Worm (Caenorhabditis elegans) whole organism, L4 larva: ENCODE measurements around the gene usp-14.

ENCODE experiments used
- F49E8.2 ChIP-seq: sonication (generic microtip); optimal IDR thresholded peaks from 2 replicates; lab custom pipeline; 2016; ENCODE audit warnings: missing compliant biosample characterization, mild to moderate bottlenecking, missing genetic modification characterization, borderline replicate concordance
- T26A8.4 ChIP-seq: fragments of 200-800 bp; sonication (Bioruptor generic); IDR thresholded peaks from 2 replicates; pipeline ENCODE4 v1.3.6; 2022; ENCODE audit warnings: missing genetic modification characterization, missing compliant biosample characterization
- Y48G9A.11 ChIP-seq: fragments of 200-800 bp; sonication (Bioruptor generic); IDR thresholded peaks from 2 replicates; pipeline ENCODE4 v1.3.6; 2022; ENCODE audit warnings: missing genetic modification reagents, missing genetic modification characterization, missing compliant biosample characterization
- ZK337.2 ChIP-seq: fragments of 200-800 bp; sonication (Bioruptor generic); IDR thresholded peaks from 2 replicates; pipeline ENCODE4 v1.3.6; 2022; ENCODE audit warnings: missing genetic modification reagents, missing genetic modification characterization, missing compliant biosample characterization
- ZK546.5 ChIP-seq, 2 experiments: sonication (generic microtip); optimal IDR thresholded peaks; 2 replicates each; lab custom pipeline; 2017; ENCODE audit warnings: missing biosample characterization in 2 of 2, missing genetic modification characterization in 2 of 2
- aha-1 ChIP-seq: fragments of 150-350 bp; peaks from one replicate; lab custom pipeline; 2014; ENCODE audit warnings: missing biosample characterization, missing genetic modification characterization
- aly-2 ChIP-seq: sonication (generic microtip); optimal IDR thresholded peaks from 2 replicates; lab custom pipeline; 2018; ENCODE audit warnings: missing biosample characterization, missing genetic modification characterization
- ceh-44 ChIP-seq: fragments of 200-800 bp; sonication (Bioruptor generic); IDR thresholded peaks from 2 replicates; pipeline ENCODE4 v1.3.6; 2022; ENCODE audit warnings: missing genetic modification reagents, missing genetic modification characterization, missing compliant biosample characterization
- ces-1 ChIP-seq: fragments of 150-350 bp; sonication (generic microtip); optimal IDR thresholded peaks from 4 replicates; lab custom pipeline; 2014; ENCODE audit warnings: missing biosample characterization, missing genetic modification reagents, missing genetic modification characterization
- daf-16 ChIP-seq, 3 experiments: sonication (generic microtip); optimal IDR thresholded peaks; 2 replicates each; lab custom pipeline; 2016 to 2017; ENCODE audit warnings: missing genetic modification characterization in 3 of 3, missing genetic modification reagents in 3 of 3, mild to moderate bottlenecking in 2 of 3, missing compliant biosample characterization in 2 of 3, missing biosample characterization in 1 of 3, moderate library complexity in 1 of 3
- daf-19 ChIP-seq: fragments of 200-800 bp; sonication (Bioruptor generic); conservative IDR thresholded peaks from 2 replicates; pipeline ENCODE4 v1.3.6; 2022; ENCODE audit warnings: missing genetic modification characterization, missing compliant biosample characterization
- daf-8 ChIP-seq: fragments of 200-800 bp; sonication (Bioruptor generic); IDR thresholded peaks from 2 replicates; pipeline ENCODE4 v1.3.6; 2022; ENCODE audit warnings: missing genetic modification characterization, missing compliant biosample characterization
- dmd-8 ChIP-seq: fragments of 200-800 bp; sonication (Bioruptor generic); IDR thresholded peaks from 2 replicates; pipeline ENCODE4 v1.3.6; 2022; ENCODE audit warnings: missing genetic modification characterization, missing compliant biosample characterization
- dpl-1 ChIP-seq: fragments of 150-350 bp; optimal IDR thresholded peaks from 2 replicates; lab custom pipeline; 2014; ENCODE audit warnings: missing biosample characterization, missing genetic modification reagents, missing genetic modification characterization
- dve-1 ChIP-seq: sonication (generic microtip); optimal IDR thresholded peaks from 2 replicates; lab custom pipeline; 2017; ENCODE audit warnings: antibody characterized with exemption, mild to moderate bottlenecking, missing genetic modification characterization, missing compliant biosample characterization; ENCODE audit not compliant: insufficient read depth
- egl-27 ChIP-seq: sonication (generic microtip); optimal IDR thresholded peaks from 3 replicates; lab custom pipeline; 2017; ENCODE audit warnings: missing biosample characterization, missing genetic modification reagents, missing genetic modification characterization
- egl-43 ChIP-seq: fragments of 200-800 bp; sonication (Bioruptor generic); IDR thresholded peaks from 2 replicates; pipeline ENCODE4 v1.3.6; 2022; ENCODE audit warnings: missing genetic modification reagents, missing genetic modification characterization, missing compliant biosample characterization
- fos-1 ChIP-seq: fragments of 150-350 bp; optimal IDR thresholded peaks from 2 replicates; lab custom pipeline; 2014; ENCODE audit warnings: missing biosample characterization, missing genetic modification characterization
- gei-8 ChIP-seq: fragments of 200-800 bp; sonication (Bioruptor generic); optimal IDR thresholded peaks from 2 replicates; lab custom pipeline; 2018; ENCODE audit warnings: mild to moderate bottlenecking, missing genetic modification characterization, missing compliant biosample characterization
- hlh-11 ChIP-seq: fragments of 200-800 bp; sonication (Bioruptor generic); optimal IDR thresholded peaks from 2 replicates; lab custom pipeline; 2018; ENCODE audit warnings: mild to moderate bottlenecking, missing genetic modification characterization, missing compliant biosample characterization
- hlh-30 ChIP-seq: sonication (generic microtip); optimal IDR thresholded peaks from 2 replicates; lab custom pipeline; 2017; ENCODE audit warnings: antibody characterized with exemption, mild to moderate bottlenecking, missing genetic modification characterization, missing compliant biosample characterization; ENCODE audit not compliant: insufficient read depth
- hmg-1.1 ChIP-seq: fragments of 200-800 bp; sonication (Bioruptor generic); IDR thresholded peaks from 2 replicates; pipeline ENCODE4 v1.3.6; 2022; ENCODE audit warnings: missing genetic modification reagents, missing genetic modification characterization, missing compliant biosample characterization
- lim-7 ChIP-seq: fragments of 200-800 bp; sonication (Bioruptor generic); IDR thresholded peaks from 2 replicates; pipeline ENCODE4 v1.3.6; 2022; ENCODE audit warnings: missing genetic modification characterization, missing compliant biosample characterization
- lin-38 ChIP-seq: fragments of 200-800 bp; sonication (Bioruptor generic); IDR thresholded peaks from 2 replicates; pipeline ENCODE4 v1.3.6; 2022; ENCODE audit warnings: missing genetic modification reagents, missing genetic modification characterization, missing compliant biosample characterization
- lir-3 ChIP-seq: sonication (generic microtip); optimal IDR thresholded peaks from 2 replicates; lab custom pipeline; 2016; ENCODE audit warnings: mild to moderate bottlenecking, missing genetic modification characterization, missing compliant biosample characterization
- lsy-2 ChIP-seq, 2 experiments: fragments of 150-350 bp in 1 of 2; sonication (generic microtip) in 1 of 2; optimal IDR thresholded peaks; 2 replicates each; lab custom pipeline; 2014 to 2017; ENCODE audit warnings: missing biosample characterization in 2 of 2, missing genetic modification characterization in 2 of 2
- madf-9 ChIP-seq: fragments of 200-800 bp; sonication (Bioruptor generic); conservative IDR thresholded peaks from 2 replicates; pipeline ENCODE4 v1.3.6; 2022; ENCODE audit warnings: missing genetic modification reagents, missing genetic modification characterization, missing compliant biosample characterization
- mdl-1 ChIP-seq, 2 experiments: fragments of 150-350 bp in 1 of 2; sonication (generic microtip) in 1 of 2; optimal IDR thresholded peaks; 2 replicates each; lab custom pipeline; 2014 to 2017; ENCODE audit warnings: missing biosample characterization in 2 of 2, missing genetic modification characterization in 2 of 2
- mep-1 ChIP-seq: fragments of 150-350 bp; sonication (generic microtip); optimal IDR thresholded peaks from 3 replicates; lab custom pipeline; 2014; ENCODE audit warnings: missing biosample characterization, missing genetic modification characterization
- mes-2 ChIP-seq: sonication (generic microtip); optimal IDR thresholded peaks from 2 replicates; lab custom pipeline; 2016; ENCODE audit warnings: missing genotype, mild to moderate bottlenecking, missing genetic modification characterization, missing compliant biosample characterization; ENCODE audit not compliant: poor library complexity, severe bottlenecking
- nhr-10 ChIP-seq: fragments of 150-350 bp; optimal IDR thresholded peaks from 2 replicates; lab custom pipeline; 2014; ENCODE audit warnings: missing biosample characterization, missing genetic modification characterization
- nhr-11 ChIP-seq: fragments of 150-350 bp; optimal IDR thresholded peaks from 2 replicates; lab custom pipeline; 2014; ENCODE audit warnings: missing biosample characterization, missing genetic modification characterization
- nhr-28 ChIP-seq: fragments of 150-350 bp; optimal IDR thresholded peaks from 2 replicates; lab custom pipeline; 2014; ENCODE audit warnings: missing biosample characterization, missing genetic modification characterization
- nhr-6 ChIP-seq: fragments of 150-350 bp; optimal IDR thresholded peaks from 2 replicates; lab custom pipeline; 2014; ENCODE audit warnings: missing biosample characterization, missing genetic modification characterization
- nhr-77 ChIP-seq: fragments of 150-350 bp; optimal IDR thresholded peaks from 2 replicates; lab custom pipeline; 2014; ENCODE audit warnings: missing biosample characterization, missing genetic modification characterization
- php-3 ChIP-seq: fragments of 200-800 bp; sonication (Bioruptor generic); IDR thresholded peaks from 2 replicates; pipeline ENCODE4 v1.3.6; 2022; ENCODE audit warnings: missing genetic modification reagents, missing genetic modification characterization, missing compliant biosample characterization
- skn-1 ChIP-seq: fragments of 150-350 bp; optimal IDR thresholded peaks from 2 replicates; lab custom pipeline; 2014; ENCODE audit warnings: missing biosample characterization, missing genetic modification characterization
- snpc-1.2 ChIP-seq: fragments of 200-800 bp; sonication (Bioruptor generic); IDR thresholded peaks from 2 replicates; pipeline ENCODE4 v1.3.6; 2022; ENCODE audit warnings: missing genetic modification reagents, missing genetic modification characterization, missing compliant biosample characterization
- spr-1 ChIP-seq: sonication (generic microtip); optimal IDR thresholded peaks from 2 replicates; lab custom pipeline; 2016; ENCODE audit warnings: mild to moderate bottlenecking, missing genetic modification characterization, missing compliant biosample characterization
- spr-3 ChIP-seq: fragments of 200-800 bp; sonication (Bioruptor generic); optimal IDR thresholded peaks from 2 replicates; lab custom pipeline; 2018; ENCODE audit warnings: mild to moderate bottlenecking, missing genetic modification characterization, missing compliant biosample characterization
- tag-97 ChIP-seq: fragments of 200-800 bp; sonication (Bioruptor generic); IDR thresholded peaks from 2 replicates; pipeline ENCODE4 v1.3.6; 2022; ENCODE audit warnings: missing genetic modification characterization, missing compliant biosample characterization
- unc-130 ChIP-seq: sonication (generic microtip); optimal IDR thresholded peaks from 2 replicates; lab custom pipeline; 2016; ENCODE audit warnings: missing genetic modification reagents, missing genetic modification characterization, missing compliant biosample characterization
- unc-39 ChIP-seq: sonication (generic microtip); optimal IDR thresholded peaks from 2 replicates; lab custom pipeline; 2017; ENCODE audit warnings: missing biosample characterization, missing genetic modification characterization
- vab-7 ChIP-seq: fragments of 200-800 bp; sonication (Bioruptor generic); IDR thresholded peaks from 2 replicates; pipeline ENCODE4 v1.3.6; 2022; ENCODE audit warnings: missing genetic modification reagents, missing genetic modification characterization, missing compliant biosample characterization
- zag-1 ChIP-seq: fragments of 150-350 bp; optimal IDR thresholded peaks from 2 replicates; lab custom pipeline; 2014; ENCODE audit warnings: missing biosample characterization, missing genetic modification characterization
- zfp-2 ChIP-seq: sonication (generic microtip); optimal IDR thresholded peaks from 2 replicates; lab custom pipeline; 2016; ENCODE audit warnings: mild to moderate bottlenecking, missing genetic modification characterization, missing compliant biosample characterization
- zip-2 ChIP-seq: fragments of 150-350 bp; optimal IDR thresholded peaks from 2 replicates; lab custom pipeline; 2014; ENCODE audit warnings: missing biosample characterization, missing genetic modification characterization
- ztf-11 ChIP-seq: fragments of 150-350 bp; optimal IDR thresholded peaks from 2 replicates; lab custom pipeline; 2014; ENCODE audit warnings: missing biosample characterization, missing genetic modification characterization

The usp-14 gene

DNA sequence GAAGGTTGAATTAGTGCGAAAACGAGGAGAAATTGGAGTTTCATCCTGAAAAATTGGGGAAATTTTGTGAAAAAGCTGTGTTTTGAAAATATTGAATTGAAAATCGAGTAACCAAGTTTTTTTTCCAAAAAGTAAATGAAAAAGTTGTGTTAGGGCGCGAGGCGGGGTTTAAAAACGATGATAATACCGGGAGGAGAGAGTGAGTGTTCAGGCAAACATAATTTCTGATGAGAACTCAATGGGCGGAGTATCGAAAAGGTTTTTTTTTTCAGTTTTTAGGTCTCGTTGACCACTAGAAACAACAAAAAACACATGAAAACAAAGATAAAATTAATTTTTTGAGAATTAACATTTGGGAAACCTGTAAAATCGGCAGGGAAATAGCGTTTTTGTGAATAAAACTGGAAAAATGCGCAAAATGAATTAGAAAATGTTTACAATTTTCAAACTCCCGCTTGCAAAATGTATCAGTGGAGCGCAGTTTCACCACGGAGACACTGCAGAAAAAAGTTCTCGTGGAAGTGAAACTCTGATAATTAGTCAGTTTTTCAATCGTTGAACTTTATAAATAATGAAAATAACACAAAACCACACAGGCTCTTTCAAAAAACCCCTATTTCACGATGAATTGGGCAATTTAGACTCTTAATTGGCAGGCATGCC is 8.8 kb downstream of the usp-14 start, which contains the start of gene C13B4.1:
Gene C13B4.1 (minus strand): TSS at position 51 of the 663 bp plus-strand sequence.
- TF ChIP-seq daf-8 (no peak), aly-2 (tag; lab: Kevin White, UChicago) (no peak), unc-130 (GFP tag; lab: Kevin White, UChicago) (peak; percentile 52), F49E8.2 (tag; lab: Kevin White, UChicago) (peak; percentile 68), lin-38 (peak; percentile 93), zip-2 (no peak), lim-7 (GFP tag; lab: Robert Waterston, UW) (no peak), nhr-28 (tag; lab: Kevin White, UChicago) (no peak), Y48G9A.11 (GFP tag; lab: Robert Waterston, UW) (peak; percentile 48; the same call in 1 of the 2 replicates), vab-7 (GFP tag; lab: Robert Waterston, UW) (0 out of 2 replicates have a peak, but pooled peaks have one; percentile 19), nhr-11 (no peak), snpc-1.2 (GFP tag; lab: Robert Waterston, UW) (0 out of 2 replicates have a peak, but pooled peaks have one; percentile 47), ceh-44 (GFP tag; lab: Robert Waterston, UW) (0 out of 2 replicates have a peak, but pooled peaks have one; percentile 9), aha-1 (tag; lab: Kevin White, UChicago) (peak; percentile 46), mes-2 (tag; lab: Kevin White, UChicago) (peak; percentile 75), dpl-1 (GFP tag; lab: Kevin White, UChicago) (peak; percentile 23), skn-1 (no peak)
- TF ChIP-seq, all 104 proteins: peak for 10

DNA sequence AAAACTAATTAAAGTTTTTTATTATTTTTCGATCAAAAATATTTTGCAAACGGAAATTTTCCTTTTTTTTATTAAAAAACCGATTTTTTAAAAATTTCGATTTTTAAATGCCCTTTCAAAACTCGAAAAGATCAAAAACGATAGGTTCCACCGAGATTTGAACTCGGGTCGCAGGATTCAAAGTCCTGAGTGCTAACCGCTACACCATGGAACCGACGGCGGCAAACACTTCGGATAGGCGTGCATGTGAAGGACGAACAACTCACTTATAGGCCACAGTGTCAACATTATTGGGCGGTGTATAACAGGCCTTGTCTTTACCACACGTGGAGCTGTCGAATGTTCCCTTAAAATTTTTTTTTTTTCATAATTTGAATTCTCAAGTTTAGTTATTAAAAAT is 13.8 kb downstream of the usp-14 start:
- no peak for TF ChIP-seq Y48G9A.11 (GFP tag; lab: Robert Waterston, UW)
- no peak for TF ChIP-seq T26A8.4 (GFP tag; lab: Robert Waterston, UW)
- no peak for TF ChIP-seq ZK546.5 (tag; optimal IDR thresholded peaks at IDR 0.05; lab: Kevin White, UChicago)
- no peak for TF ChIP-seq hlh-11
- TF ChIP-seq daf-16 (GFP tag; optimal IDR thresholded peaks at IDR 0.05; lab: Kevin White, UChicago) = no peak
- TF ChIP-seq daf-16 (tag; optimal IDR thresholded peaks at IDR 0.05; lab: Kevin White, UChicago) = peak; percentile 64
- TF ChIP-seq zfp-2 (tag; lab: Kevin White, UChicago) = no peak
- TF ChIP-seq aha-1 (tag; lab: Kevin White, UChicago) = peak; percentile 54
- no peak for TF ChIP-seq egl-43 (GFP tag; lab: Robert Waterston, UW)
- TF ChIP-seq dve-1 (tag; lab: Kevin White, UChicago) = peak; percentile 31
- TF ChIP-seq mep-1 (tag; lab: Kevin White, UChicago) = peak; percentile 28
- TF ChIP-seq nhr-6 (tag; lab: Kevin White, UChicago) = peak; percentile 9
- TF ChIP-seq vab-7 (GFP tag; lab: Robert Waterston, UW) = 0 out of 2 replicates have a peak, but pooled peaks have one; percentile 47
- TF ChIP-seq fos-1 (tag; lab: Kevin White, UChicago) = no peak
- no peak for TF ChIP-seq mdl-1 (tag; optimal IDR thresholded peaks at IDR 0.05; lab: Kevin White, UChicago)
- no peak for TF ChIP-seq spr-3 (GFP tag; lab: Kevin White, UChicago)
- no peak for TF ChIP-seq zag-1 (tag; lab: Kevin White, UChicago)
- no peak for TF ChIP-seq dmd-8
- TF ChIP-seq egl-27 (tag; lab: Kevin White, UChicago) = no peak
- TF ChIP-seq php-3 (GFP tag; lab: Robert Waterston, UW) = peak; percentile 19; the same call in 1 of the 2 replicates
- no peak for TF ChIP-seq ces-1 (GFP tag; lab: Kevin White, UChicago)
- TF ChIP-seq nhr-77 = peak; percentile 58
- TF ChIP-seq hmg-1.1 (GFP tag; lab: Robert Waterston, UW) = peak; percentile 51; the same call in 1 of the 2 replicates
- peak in 1 of 2 experiments; percentile 16 for TF ChIP-seq lsy-2 (tag; optimal IDR thresholded peaks at IDR 0.05; lab: Kevin White, UChicago)
- no peak for TF ChIP-seq nhr-10
- TF ChIP-seq lir-3 (tag; lab: Kevin White, UChicago) = no peak
- TF ChIP-seq daf-19 = no peak
- TF ChIP-seq hlh-30 (tag; lab: Kevin White, UChicago) = peak; percentile 28
- no peak for TF ChIP-seq ceh-44 (GFP tag; lab: Robert Waterston, UW)
- TF ChIP-seq spr-1 (tag; lab: Kevin White, UChicago) = no peak
- TF ChIP-seq unc-39 (tag; lab: Kevin White, UChicago) = no peak
- peak; percentile 49; the same call in 1 of the 2 replicates for TF ChIP-seq lin-38
- no peak for TF ChIP-seq ztf-11 (tag; lab: Kevin White, UChicago)
- no peak for TF ChIP-seq gei-8 (GFP tag; lab: Kevin White, UChicago)
- peak; percentile 6; the same call in 1 of the 2 replicates for TF ChIP-seq ZK337.2 (GFP tag; lab: Robert Waterston, UW)
- TF ChIP-seq tag-97 = no peak
- 0 out of 2 replicates have a peak, but pooled peaks have one; percentile 27 for TF ChIP-seq madf-9
